Worm (Caenorhabditis elegans) whole organism, L1 larva: ENCODE measurements around the gene D1054.5.

Experiments used
- Y116A8C.19 ChIP-seq: sonication (generic microtip); optimal IDR thresholded peaks from 2 replicates; lab custom pipeline; 2016; ENCODE audit warnings: missing compliant biosample characterization, missing genetic modification characterization, borderline replicate concordance
- alr-1 ChIP-seq: fragments of 200-800 bp; sonication (Bioruptor generic); optimal IDR thresholded peaks from 2 replicates; lab custom pipeline; 2018; ENCODE audit warnings: borderline replicate concordance, mild to moderate bottlenecking, missing genetic modification characterization, missing compliant biosample characterization
- ceh-63 ChIP-seq: fragments of 200-800 bp; sonication (Bioruptor generic); optimal IDR thresholded peaks from 2 replicates; lab custom pipeline; 2018; ENCODE audit warnings: mild to moderate bottlenecking, missing genetic modification characterization, missing compliant biosample characterization
- ceh-8 ChIP-seq: fragments of 200-800 bp; sonication (Bioruptor generic); optimal IDR thresholded peaks from 2 replicates; lab custom pipeline; 2018; ENCODE audit warnings: mild to moderate bottlenecking, missing genetic modification characterization, moderate library complexity, missing compliant biosample characterization
- ceh-82 ChIP-seq, 3 experiments: fragments of 150-350 bp in 1 of 3; sonication (generic microtip) in 2 of 3; optimal IDR thresholded peaks; 2 replicates each; lab custom pipeline; 2014 to 2017; ENCODE audit warnings: missing biosample characterization in 3 of 3, missing genetic modification characterization in 3 of 3
- ceh-88 ChIP-seq: fragments of 200-800 bp; sonication (Bioruptor generic); IDR thresholded peaks from 2 replicates; pipeline ENCODE4 v1.3.6; 2022; ENCODE audit warnings: missing genetic modification characterization, missing compliant biosample characterization
- ces-1 ChIP-seq: fragments of 150-350 bp; optimal IDR thresholded peaks from 2 replicates; lab custom pipeline; 2014; ENCODE audit warnings: missing biosample characterization, missing genetic modification reagents, missing genetic modification characterization
- dpl-1 ChIP-seq, 3 experiments: fragments of 150-350 bp in 2 of 3; sonication (generic microtip) in 1 of 3; optimal IDR thresholded peaks; 2 replicates each; lab custom pipeline; 2014 to 2017; ENCODE audit warnings: missing biosample characterization in 3 of 3, missing genetic modification characterization in 3 of 3, missing genetic modification reagents in 3 of 3
- efl-1 ChIP-seq, 4 experiments: fragments of 150-350 bp; optimal IDR thresholded peaks in 3 of 4; peaks in 1 of 4; 1 replicate in 1 of 4; 2 replicates in 3 of 4; lab custom pipeline; 2014; ENCODE audit warnings: missing biosample characterization in 2 of 4, missing genetic modification characterization in 2 of 4, missing genetic modification reagents in 2 of 4
- efl-3 ChIP-seq: fragments of 200-800 bp; sonication (Bioruptor generic); optimal IDR thresholded peaks from 2 replicates; lab custom pipeline; 2018; ENCODE audit warnings: mild to moderate bottlenecking, missing genetic modification characterization, missing compliant biosample characterization
- egl-13 ChIP-seq: sonication (generic microtip); optimal IDR thresholded peaks from 2 replicates; lab custom pipeline; 2016; ENCODE audit warnings: missing genotype, missing genetic modification reagents, missing genetic modification characterization, missing compliant biosample characterization
- egl-27 ChIP-seq, 2 experiments: fragments of 150-350 bp in 1 of 2; sonication (generic microtip); optimal IDR thresholded peaks; 3 replicates each; lab custom pipeline; 2017 to 2018; ENCODE audit warnings: missing biosample characterization in 2 of 2, missing genetic modification characterization in 2 of 2, missing genetic modification reagents in 2 of 2
- fkh-10 ChIP-seq: sonication (generic microtip); optimal IDR thresholded peaks from 2 replicates; lab custom pipeline; 2017; ENCODE audit warnings: missing biosample characterization, missing genetic modification reagents, missing genetic modification characterization
- hlh-17 ChIP-seq: fragments of 200-800 bp; sonication (Bioruptor generic); optimal IDR thresholded peaks from 2 replicates; lab custom pipeline; 2018; ENCODE audit warnings: missing genetic modification characterization, mild to moderate bottlenecking, missing compliant biosample characterization, moderate library complexity, borderline replicate concordance
- hpl-2 ChIP-seq: fragments of 150-350 bp; optimal IDR thresholded peaks from 2 replicates; lab custom pipeline; 2014; ENCODE audit warnings: missing biosample characterization, missing genetic modification reagents, missing genetic modification characterization
- irx-1 ChIP-seq: sonication (generic microtip); optimal IDR thresholded peaks from 2 replicates; lab custom pipeline; 2016; ENCODE audit warnings: missing genetic modification characterization, missing compliant biosample characterization
- lin-15B ChIP-seq: fragments of 150-350 bp; sonication (generic microtip); optimal IDR thresholded peaks from 3 replicates; lab custom pipeline; 2014; ENCODE audit warnings: missing biosample characterization, missing genetic modification characterization
- lin-35 ChIP-seq, 2 experiments: fragments of 150-350 bp; optimal IDR thresholded peaks; 2 replicates each; lab custom pipeline; 2014; ENCODE audit warnings: missing biosample characterization in 2 of 2, missing genetic modification characterization in 2 of 2, missing genetic modification reagents in 2 of 2
- lsy-2 ChIP-seq, 2 experiments: fragments of 150-350 bp; optimal IDR thresholded peaks; 2 replicates each; lab custom pipeline; 2014; ENCODE audit warnings: missing biosample characterization in 2 of 2, missing genetic modification characterization in 2 of 2
- mab-9 ChIP-seq: fragments of 200-800 bp; sonication (Bioruptor generic); IDR thresholded peaks from 2 replicates; pipeline ENCODE4 v1.3.6; 2022; ENCODE audit warnings: missing genetic modification reagents, missing genetic modification characterization, missing compliant biosample characterization
- mep-1 ChIP-seq: fragments of 150-350 bp; optimal IDR thresholded peaks from 2 replicates; lab custom pipeline; 2014; ENCODE audit warnings: missing biosample characterization, missing genetic modification characterization
- nhr-11 ChIP-seq: fragments of 150-350 bp; optimal IDR thresholded peaks from 2 replicates; lab custom pipeline; 2014; ENCODE audit warnings: missing biosample characterization, missing genetic modification characterization
- nhr-12 ChIP-seq: sonication (generic microtip); optimal IDR thresholded peaks from 2 replicates; lab custom pipeline; 2017; ENCODE audit warnings: missing biosample characterization, missing genetic modification characterization
- nhr-19 ChIP-seq: fragments of 200-800 bp; sonication (Bioruptor generic); conservative IDR thresholded peaks from 2 replicates; pipeline ENCODE4 v1.3.6; 2022; ENCODE audit warnings: missing genetic modification characterization, missing compliant biosample characterization
- nhr-71 ChIP-seq: sonication (generic microtip); optimal IDR thresholded peaks from 2 replicates; lab custom pipeline; 2016; ENCODE audit warnings: mild to moderate bottlenecking, missing genetic modification characterization, moderate library complexity, missing compliant biosample characterization
- nhr-76 ChIP-seq: sonication (generic microtip); optimal IDR thresholded peaks from 2 replicates; lab custom pipeline; 2017; ENCODE audit warnings: missing biosample characterization, missing genetic modification characterization
- nhr-85 ChIP-seq: sonication (generic microtip); peaks from one replicate; lab custom pipeline; 2016; ENCODE audit warnings: missing genetic modification characterization, inconsistent platforms, missing compliant biosample characterization
- pax-3 ChIP-seq: fragments of 200-800 bp; sonication (Bioruptor generic); optimal IDR thresholded peaks from 2 replicates; lab custom pipeline; 2018; ENCODE audit warnings: mild to moderate bottlenecking, missing genetic modification characterization, moderate library complexity, missing compliant biosample characterization
- pqm-1 ChIP-seq: sonication (generic microtip); optimal IDR thresholded peaks from 3 replicates; lab custom pipeline; 2017; ENCODE audit warnings: missing biosample characterization, missing genetic modification characterization
- skn-1 ChIP-seq: fragments of 150-350 bp; optimal IDR thresholded peaks from 2 replicates; lab custom pipeline; 2014; ENCODE audit warnings: missing biosample characterization, missing genetic modification characterization
- snpc-4 ChIP-seq: fragments of 150-350 bp; optimal IDR thresholded peaks from 2 replicates; lab custom pipeline; 2014; ENCODE audit warnings: missing biosample characterization, missing genetic modification characterization
- snu-23 ChIP-seq: sonication (generic microtip); optimal IDR thresholded peaks from 2 replicates; lab custom pipeline; 2016; ENCODE audit warnings: missing genetic modification characterization, missing compliant biosample characterization
- sox-4 ChIP-seq: sonication (generic microtip); optimal IDR thresholded peaks from 2 replicates; lab custom pipeline; 2016; ENCODE audit warnings: missing genetic modification characterization, missing compliant biosample characterization
- sptf-1 ChIP-seq: fragments of 150-350 bp; optimal IDR thresholded peaks from 2 replicates; lab custom pipeline; 2014; ENCODE audit warnings: missing biosample characterization, missing genetic modification characterization
- swsn-7 ChIP-seq: sonication (generic microtip); optimal IDR thresholded peaks from 2 replicates; lab custom pipeline; 2016; ENCODE audit warnings: missing genetic modification characterization, missing compliant biosample characterization
- unc-30 ChIP-seq: sonication (generic microtip); optimal IDR thresholded peaks from 2 replicates; lab custom pipeline; 2017; ENCODE audit warnings: missing biosample characterization, missing genetic modification characterization
- unc-62 ChIP-seq: fragments of 150-350 bp; optimal IDR thresholded peaks from 2 replicates; lab custom pipeline; 2014; ENCODE audit warnings: missing biosample characterization, missing genetic modification reagents, missing genetic modification characterization
- unc-86 ChIP-seq: sonication (generic microtip); optimal IDR thresholded peaks from 2 replicates; lab custom pipeline; 2016; ENCODE audit warnings: missing genetic modification characterization, missing compliant biosample characterization
- zag-1 ChIP-seq: fragments of 150-350 bp; optimal IDR thresholded peaks from 2 replicates; lab custom pipeline; 2014; ENCODE audit warnings: missing biosample characterization, missing genetic modification characterization
- ztf-11 ChIP-seq, 2 experiments: sonication (generic microtip); optimal IDR thresholded peaks; 2 replicates each; lab custom pipeline; 2016 to 2017; ENCODE audit warnings: missing genetic modification characterization in 2 of 2, missing biosample characterization in 1 of 2, missing compliant biosample characterization in 1 of 2

D1054.5 gene

ce11 chrV:10770026-10770425 lies 6.4 kb downstream of the D1054.5 start, which contains the start of the genes D1054.1 and pas-2 (continued):
- TF ChIP-seq fkh-10 (GFP tag; lab: Kevin White, UChicago) (no peak), lsy-2 (tag; optimal IDR thresholded peaks at IDR 0.05; lab: Kevin White, UChicago) (peak in 1 of 2 experiments; percentile 41), egl-27 (tag; optimal IDR thresholded peaks at IDR 0.05; lab: Kevin White, UChicago) (no peak), irx-1 (tag; lab: Kevin White, UChicago) (no peak), nhr-19 (no peak), mep-1 (tag; lab: Kevin White, UChicago) (peak; percentile 45), hlh-17 (GFP tag; lab: Kevin White, UChicago) (no peak), unc-86 (tag; lab: Kevin White, UChicago) (no peak), ztf-11 (tag; optimal IDR thresholded peaks at IDR 0.05; lab: Kevin White, UChicago) (no peak), skn-1 (tag; lab: Kevin White, UChicago) (peak; percentile 92), nhr-85 (tag; lab: Kevin White, UChicago) (no peak), unc-62 (no peak), lin-15B (tag; lab: Kevin White, UChicago) (no peak), swsn-7 (tag; lab: Kevin White, UChicago) (no peak), nhr-12 (no peak), mab-9 (GFP tag; lab: Robert Waterston, UW) (no peak), ceh-82 (tag; optimal IDR thresholded peaks at IDR 0.05; lab: Kevin White, UChicago) (no peak), ceh-63 (GFP tag; lab: Kevin White, UChicago) (no peak), snpc-4 (tag; lab: Kevin White, UChicago) (peak; percentile 19), sptf-1 (tag; lab: Kevin White, UChicago) (no peak), hpl-2 (no peak), dpl-1 (GFP tag; optimal IDR thresholded peaks at IDR 0.05; lab: Kevin White, UChicago) (peak in 2 of 3 experiments; percentile 1 to 37), efl-3 (GFP tag; lab: Kevin White, UChicago) (no peak), egl-13 (tag; lab: Kevin White, UChicago) (no peak), ces-1 (no peak), nhr-71 (tag; lab: Kevin White, UChicago) (no peak), Y116A8C.19 (tag; lab: Kevin White, UChicago) (no peak), zag-1 (tag; lab: Kevin White, UChicago) (no peak), pax-3 (tag; lab: Kevin White, UChicago) (no peak), ceh-88 (GFP tag; lab: Robert Waterston, UW) (no peak), efl-1 (optimal IDR thresholded peaks at IDR 0.05; lab: Kevin White, UChicago) (peak in 1 of 2 experiments; percentile 24), efl-1 (GFP tag; optimal IDR thresholded peaks at IDR 0.05 in 1 of 2; lab: Kevin White, UChicago) (peak in 1 of 2 experiments; percentile 3), nhr-76 (no peak), snu-23 (GFP tag; lab: Kevin White, UChicago) (no peak), alr-1 (no peak), nhr-11 (no peak)

ce11 chrV:10768892-10769291 lies 7.5 kb downstream of the D1054.5 start:
- TF ChIP-seq nhr-76 (no peak), unc-30 (tag; lab: Kevin White, UChicago) (no peak), lin-35 (GFP tag; optimal IDR thresholded peaks at IDR 0.05; lab: Kevin White, UChicago) (no peak), dpl-1 (GFP tag; optimal IDR thresholded peaks at IDR 0.05; lab: Kevin White, UChicago) (no peak)
- TF ChIP-seq, all 84 proteins: peak for 0

ce11 chrV:10764066-10764465 lies 12.3 kb downstream of the D1054.5 start, which contains the start of gene ocr-1:
Gene ocr-1 (plus strand): TSS chrV:10764366.
- TF ChIP-seq Y116A8C.19 (tag; lab: Kevin White, UChicago): no peak
- no peak for TF ChIP-seq nhr-11
- no peak for TF ChIP-seq pqm-1 (tag; lab: Kevin White, UChicago)
- TF ChIP-seq ceh-8 (GFP tag; lab: Kevin White, UChicago): no peak
- TF ChIP-seq sox-4 (tag; lab: Kevin White, UChicago): no peak
- TF ChIP-seq unc-86 (tag; lab: Kevin White, UChicago): no peak
- TF ChIP-seq nhr-76: no peak
